Fruit fly (Drosophila melanogaster): ENCODE data around the gene CG9547.

CG9547 gene

DNA sequence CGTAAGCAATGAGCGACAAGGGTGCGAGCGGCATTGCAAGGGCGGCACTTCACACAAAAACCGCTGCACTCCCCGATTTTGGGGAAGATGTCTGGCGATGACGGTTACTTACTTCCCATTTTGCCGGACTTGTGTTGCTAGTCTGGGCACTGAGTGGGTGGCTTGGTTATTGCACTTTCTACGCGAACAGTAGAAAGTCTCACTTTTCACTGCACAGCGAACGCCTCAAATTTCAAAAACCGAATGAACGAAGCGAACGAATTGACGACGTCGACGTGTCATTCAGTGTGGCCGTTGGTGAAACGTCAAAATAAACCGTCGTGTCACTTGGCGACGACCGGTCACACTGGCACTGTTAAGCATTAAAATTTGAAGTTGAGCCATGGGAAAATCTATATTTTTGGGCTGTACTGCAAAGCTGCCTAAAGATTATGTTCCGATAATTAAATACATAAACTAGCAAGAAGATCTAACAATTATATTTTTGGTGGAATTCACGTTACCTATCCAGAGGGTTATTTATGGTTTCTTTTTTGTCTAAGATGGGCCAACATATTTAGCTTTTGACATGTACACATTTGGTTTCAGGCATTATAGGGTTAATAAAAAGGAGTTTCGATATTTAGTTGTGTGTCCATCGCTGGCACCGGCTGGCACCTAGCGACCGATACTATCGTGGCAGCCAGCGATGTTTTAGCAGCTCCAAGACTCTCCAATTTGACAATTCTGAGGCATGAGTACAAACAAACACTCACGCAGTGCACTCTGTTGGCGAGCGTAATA is 13.9 kb downstream of the CG9547 start, which contains the start of the genes Sec61alpha and Daxx (continued):
- TF ChIP-seq da (GFP tag; optimal IDR thresholded peaks at IDR 0.05), result peak; percentile 77
- no peak for TF ChIP-seq prd (optimal IDR thresholded peaks at IDR 0.05)
- peak; percentile 89 for TF ChIP-seq prd (GFP tag; IDR thresholded peaks at IDR 0.05)
- TF ChIP-seq Six4 (GFP tag; optimal IDR thresholded peaks at IDR 0.05), result peak; percentile 67
- TF ChIP-seq chinmo (GFP tag; IDR thresholded peaks at IDR 0.05; ENCODE audit: partially characterized antibody), result peak; percentile 99
- TF ChIP-seq sens-2 (GFP tag; IDR thresholded peaks at IDR 0.05), result peak; percentile 73
- peak; percentile 36 for TF ChIP-seq mirr (GFP tag; optimal IDR thresholded peaks at IDR 0.05)
- TF ChIP-seq Elba2 (GFP tag; optimal IDR thresholded peaks at IDR 0.05), result peak; percentile 43
- TF ChIP-seq Lhr (GFP tag; optimal IDR thresholded peaks at IDR 0.05), result peak; percentile 77
- peak; percentile 67 for TF ChIP-seq scrt (GFP tag; optimal IDR thresholded peaks at IDR 0.05)
- peak; percentile 46 for TF ChIP-seq sd (tag; optimal IDR thresholded peaks at IDR 0.05)
- TF ChIP-seq Stat92E (GFP tag; optimal IDR thresholded peaks at IDR 0.05), result no peak
- TF ChIP-seq Oli (tag; optimal IDR thresholded peaks at IDR 0.05), result peak; percentile 78
- peak; percentile 36 for TF ChIP-seq Neu2 (GFP tag; optimal IDR thresholded peaks at IDR 0.05; ENCODE audit: borderline replicate concordance)
- TF ChIP-seq Ptx1 (GFP tag; IDR thresholded peaks at IDR 0.05), result peak; percentile 84
- TF ChIP-seq Ada2b (GFP tag; IDR thresholded peaks at IDR 0.05), result peak; percentile 75
- peak; percentile 41 for TF ChIP-seq CG7928 (GFP tag; optimal IDR thresholded peaks at IDR 0.05)
- TF ChIP-seq CG18619 (GFP tag; optimal IDR thresholded peaks at IDR 0.05), result peak; percentile 75
- TF ChIP-seq bcd (GFP tag; optimal IDR thresholded peaks at IDR 0.05), result peak; percentile 79
- peak; percentile 42 for TF ChIP-seq CG10431 (GFP tag; optimal IDR thresholded peaks at IDR 0.05)
- peak; percentile 89 for TF ChIP-seq Xbp1 (GFP tag; optimal IDR thresholded peaks at IDR 0.05)
- TF ChIP-seq aop (GFP tag; IDR thresholded peaks at IDR 0.05), result peak; percentile 46; the same call in 1 of the 2 replicates
- TF ChIP-seq CG11560 (tag; IDR thresholded peaks at IDR 0.05), result peak; percentile 62; the same call in 2 of the 3 replicates
- peak; percentile 68 for TF ChIP-seq CG4730 (GFP tag; IDR thresholded peaks at IDR 0.05)
- TF ChIP-seq CG6254 (GFP tag; optimal IDR thresholded peaks at IDR 0.05), result no peak
- no peak for TF ChIP-seq CG7745 (tag; optimal IDR thresholded peaks at IDR 0.05)
- TF ChIP-seq CG4404 (GFP tag; IDR thresholded peaks at IDR 0.05), result peak; percentile 76
- peak; percentile 38; the same call in 1 of the 2 replicates for TF ChIP-seq CG43689 (GFP tag; IDR thresholded peaks at IDR 0.05)
- TF ChIP-seq H15 (GFP tag; IDR thresholded peaks at IDR 0.05), result peak; percentile 60; the same call in 2 of the 3 replicates
- TF ChIP-seq insv (GFP tag; optimal IDR thresholded peaks at IDR 0.05), result peak in 1 of 2 experiments; percentile 69
- no peak for TF ChIP-seq tio (GFP tag; optimal IDR thresholded peaks at IDR 0.05)
- peak; percentile 69; the same call in 2 of the 3 replicates for TF ChIP-seq zfh1 (GFP tag; IDR thresholded peaks at IDR 0.05)
- TF ChIP-seq CG15073 (GFP tag; optimal IDR thresholded peaks at IDR 0.05), result peak; percentile 30
- TF ChIP-seq sqz (GFP tag; optimal IDR thresholded peaks at IDR 0.05), result no peak
- TF ChIP-seq danr (GFP tag; IDR thresholded peaks at IDR 0.05), result peak; percentile 66; the same call in 1 of the 2 replicates
- no peak for TF ChIP-seq lov (optimal IDR thresholded peaks at IDR 0.05)
- 0 out of 3 replicates have a peak, but pooled peaks have one; percentile 61 for TF ChIP-seq lov (GFP tag; IDR thresholded peaks at IDR 0.05)
- TF ChIP-seq gfzf (GFP tag; optimal IDR thresholded peaks at IDR 0.05), result peak; percentile 93
- peak; percentile 91 for TF ChIP-seq Hsf (GFP tag; optimal IDR thresholded peaks at IDR 0.05)
- peak; percentile 77 for TF ChIP-seq CG11695 (GFP tag; IDR thresholded peaks at IDR 0.05)
- peak; percentile 88 for TF ChIP-seq al (GFP tag; IDR thresholded peaks at IDR 0.05)
- peak; percentile 92 for TF ChIP-seq maf-S (GFP tag; optimal IDR thresholded peaks at IDR 0.05)
- TF ChIP-seq bbx (GFP tag; IDR thresholded peaks at IDR 0.05; ENCODE audit: partially characterized antibody), result peak; percentile 100
- TF ChIP-seq Dref (GFP tag; IDR thresholded peaks at IDR 0.05), result peak; percentile 67
- TF ChIP-seq CG34422 (GFP tag; IDR thresholded peaks at IDR 0.05), result peak; percentile 64
- TF ChIP-seq CG17802 (tag; optimal IDR thresholded peaks at IDR 0.05), result peak; percentile 21
- peak; percentile 95 for TF ChIP-seq CG18011 (GFP tag; optimal IDR thresholded peaks at IDR 0.05)
- TF ChIP-seq Taf1 (GFP tag; IDR thresholded peaks at IDR 0.05), result peak; percentile 78
- TF ChIP-seq BEAF-32 (GFP tag; optimal IDR thresholded peaks at IDR 0.05), result peak; percentile 100

Data from whole organism, embryonic.